Fruit fly (Drosophila melanogaster) whole organism, prepupa: ENCODE results near the gene CG14324.

Source experiments
- Blimp-1 ChIP-seq: fragments of 200-800 bp; sonication (Bioruptor generic); optimal IDR thresholded peaks from 3 replicates; lab custom pipeline; 2017; ENCODE audit warnings: missing biosample characterization, missing genetic modification characterization, mild to moderate bottlenecking, moderate library complexity, missing genetic modification reagents
- CG10669 ChIP-seq: fragments of 200-800 bp; sonication (Bioruptor generic); optimal IDR thresholded peaks from 3 replicates; lab custom pipeline; 2018; ENCODE audit warnings: missing biosample characterization, mild to moderate bottlenecking, missing genetic modification characterization, moderate library complexity
- CG11294 ChIP-seq: fragments of 200-800 bp; sonication (Bioruptor generic); IDR thresholded peaks from 2 replicates; pipeline ENCODE4 v1.3.6; 2022; ENCODE audit warnings: missing biosample characterization, missing genetic modification characterization
- CG1621 ChIP-seq: fragments of 200-800 bp; sonication (Bioruptor generic); optimal IDR thresholded peaks from 3 replicates; lab custom pipeline; 2018; ENCODE audit warnings: missing biosample characterization, mild to moderate bottlenecking, missing genetic modification characterization
- CG16779 ChIP-seq: fragments of 200-800 bp; sonication (Bioruptor generic); optimal IDR thresholded peaks from 3 replicates; lab custom pipeline; 2017; ENCODE audit warnings: missing biosample characterization, mild to moderate bottlenecking, missing genetic modification characterization
- CG31627 ChIP-seq: fragments of 200-800 bp; sonication (Bioruptor generic); optimal IDR thresholded peaks from 3 replicates; lab custom pipeline; 2016; ENCODE audit warnings: missing biosample characterization, missing genetic modification characterization
- CG34406 ChIP-seq: fragments of 200-800 bp; sonication (Bioruptor generic); optimal IDR thresholded peaks from 3 replicates; lab custom pipeline; 2016; ENCODE audit warnings: missing biosample characterization, missing genetic modification characterization
- CG4318 ChIP-seq: fragments of 200-800 bp; sonication (Bioruptor generic); optimal IDR thresholded peaks from 3 replicates; lab custom pipeline; 2017; ENCODE audit warnings: missing biosample characterization, mild to moderate bottlenecking, missing genetic modification characterization
- CG6792 ChIP-seq: fragments of 200-800 bp; sonication (Bioruptor generic); optimal IDR thresholded peaks from 3 replicates; lab custom pipeline; 2016; ENCODE audit warnings: missing biosample characterization, missing genetic modification characterization
- CG6808 ChIP-seq: fragments of 200-800 bp; sonication (Bioruptor generic); optimal IDR thresholded peaks from 3 replicates; lab custom pipeline; 2017; ENCODE audit warnings: missing biosample characterization, missing genetic modification characterization, mild to moderate bottlenecking, moderate library complexity, missing genetic modification reagents
- CG6854 ChIP-seq: fragments of 200-800 bp; sonication (Bioruptor generic); optimal IDR thresholded peaks from 2 replicates; lab custom pipeline; 2017; ENCODE audit warnings: missing biosample characterization, mild to moderate bottlenecking, missing genetic modification characterization
- CG7368 ChIP-seq: fragments of 200-800 bp; sonication (Bioruptor generic); optimal IDR thresholded peaks from 3 replicates; lab custom pipeline; 2016; ENCODE audit warnings: missing biosample characterization, missing genetic modification characterization
- CG8119 ChIP-seq: fragments of 200-800 bp; sonication (Bioruptor generic); IDR thresholded peaks from 3 replicates; pipeline ENCODE4 v1.3.6; 2022; ENCODE audit warnings: missing biosample characterization, missing genetic modification characterization
- Eip75B ChIP-seq: fragments of 200-800 bp; sonication (Bioruptor generic); optimal IDR thresholded peaks from 3 replicates; lab custom pipeline; 2016; ENCODE audit warnings: missing biosample characterization, missing genetic modification characterization
- Eip78C ChIP-seq: fragments of 200-800 bp; sonication (Bioruptor generic); peaks from one replicate; lab custom pipeline; 2016; ENCODE audit warnings: missing biosample characterization, missing genetic modification characterization
- Eip93F ChIP-seq: fragments of 200-800 bp; sonication (Bioruptor generic); optimal IDR thresholded peaks from 2 replicates; lab custom pipeline; 2016; ENCODE audit warnings: missing biosample characterization, mild to moderate bottlenecking, missing genetic modification characterization
- Ets21C ChIP-seq: fragments of 200-800 bp; sonication (Bioruptor generic); optimal IDR thresholded peaks from 3 replicates; lab custom pipeline; 2016; ENCODE audit warnings: missing biosample characterization, missing genetic modification characterization
- Hr38 ChIP-seq: sonication (Bioruptor generic); optimal IDR thresholded peaks from 2 replicates; lab custom pipeline; 2016; ENCODE audit warnings: missing biosample characterization, missing genetic modification characterization
- Met ChIP-seq: fragments of 200-800 bp; sonication (Bioruptor generic); optimal IDR thresholded peaks from 3 replicates; lab custom pipeline; 2016; ENCODE audit warnings: missing biosample characterization, missing genetic modification characterization
- Smox ChIP-seq: fragments of 200-800 bp; sonication (Bioruptor generic); optimal IDR thresholded peaks from 3 replicates; lab custom pipeline; 2016; ENCODE audit warnings: missing biosample characterization, missing genetic modification characterization
- Sox102F ChIP-seq: fragments of 200-800 bp; sonication (Bioruptor generic); optimal IDR thresholded peaks from 2 replicates; lab custom pipeline; 2016; ENCODE audit warnings: missing biosample characterization, mild to moderate bottlenecking, missing genetic modification characterization
- Sox14 ChIP-seq: fragments of 200-800 bp; sonication (Bioruptor generic); optimal IDR thresholded peaks from 3 replicates; lab custom pipeline; 2016; ENCODE audit warnings: missing biosample characterization, missing genetic modification characterization
- achi ChIP-seq: fragments of 200-800 bp; sonication (Bioruptor generic); optimal IDR thresholded peaks from 3 replicates; lab custom pipeline; 2016; ENCODE audit warnings: missing biosample characterization, missing genetic modification characterization
- dac ChIP-seq: fragments of 200-800 bp; sonication (Bioruptor generic); optimal IDR thresholded peaks from 2 replicates; lab custom pipeline; 2017; ENCODE audit warnings: missing biosample characterization, mild to moderate bottlenecking, missing genetic modification characterization
- eg ChIP-seq: fragments of 200-800 bp; sonication (Bioruptor generic); IDR thresholded peaks from 3 replicates; pipeline ENCODE4 v1.3.6; 2022; ENCODE audit warnings: missing biosample characterization, missing genetic modification characterization
- esn ChIP-seq: fragments of 200-800 bp; sonication (Bioruptor generic); optimal IDR thresholded peaks from 2 replicates; lab custom pipeline; 2016; ENCODE audit warnings: missing biosample characterization, mild to moderate bottlenecking, missing genetic modification characterization, moderate library complexity
- fd59A ChIP-seq: fragments of 200-800 bp; sonication (Bioruptor generic); optimal IDR thresholded peaks from 2 replicates; lab custom pipeline; 2017; ENCODE audit warnings: missing biosample characterization, mild to moderate bottlenecking, missing genetic modification characterization, missing genetic modification reagents
- fkh ChIP-seq: fragments of 200-800 bp; sonication (Bioruptor generic); optimal IDR thresholded peaks from 3 replicates; lab custom pipeline; 2017; ENCODE audit warnings: missing biosample characterization, mild to moderate bottlenecking, missing genetic modification characterization, moderate library complexity
- lz ChIP-seq: fragments of 200-800 bp; sonication (Bioruptor generic); optimal IDR thresholded peaks from 3 replicates; lab custom pipeline; 2016; ENCODE audit warnings: missing biosample characterization, missing genetic modification characterization
- net ChIP-seq: fragments of 200-800 bp; sonication (Bioruptor generic); optimal IDR thresholded peaks from 3 replicates; lab custom pipeline; 2016; ENCODE audit warnings: missing biosample characterization, missing genetic modification characterization
- salr ChIP-seq, 2 experiments: fragments of 200-800 bp; sonication (Bioruptor generic); optimal IDR thresholded peaks; 3 replicates each; lab custom pipeline; 2016 to 2018; ENCODE audit warnings: missing biosample characterization in 2 of 2, missing genetic modification characterization in 2 of 2, mild to moderate bottlenecking in 1 of 2
- ss ChIP-seq, 2 experiments: fragments of 200-800 bp; sonication (Bioruptor generic); optimal IDR thresholded peaks; 2 replicates in 1 of 2; 3 replicates in 1 of 2; lab custom pipeline; 2017 to 2018; ENCODE audit warnings: mild to moderate bottlenecking in 2 of 2, missing biosample characterization in 2 of 2, missing genetic modification characterization in 2 of 2, moderate library complexity in 1 of 2
- svp ChIP-seq: fragments of 200-800 bp; sonication (Bioruptor generic); peaks from one replicate; lab custom pipeline; 2016; ENCODE audit warnings: missing biosample characterization, missing genetic modification characterization

Gene CG14324

DNA sequence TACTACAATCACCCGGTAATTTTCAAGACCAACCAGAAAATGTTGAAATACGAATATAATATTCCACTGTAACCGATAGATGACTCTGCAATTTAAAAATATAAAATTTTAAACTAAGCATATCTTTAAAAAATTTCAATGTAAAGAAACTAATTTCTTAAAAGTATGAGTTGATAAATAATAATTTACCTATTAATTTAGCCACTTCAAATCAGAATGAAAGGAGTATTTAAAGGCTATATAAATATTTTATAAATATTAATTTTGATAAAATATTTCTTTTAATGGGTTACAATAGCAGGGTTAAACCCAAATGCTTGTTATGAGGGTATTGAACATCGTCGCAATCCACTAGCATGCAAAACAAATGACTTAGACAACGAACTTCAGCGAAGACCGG lies 6.8 kb downstream of the CG14324 start:
- TF ChIP-seq Eip78C (GFP tag; lab: Kevin White, UChicago) = peak; percentile 45
- TF ChIP-seq eg (GFP tag; lab: Robert Waterston, UW) = no peak

DNA sequence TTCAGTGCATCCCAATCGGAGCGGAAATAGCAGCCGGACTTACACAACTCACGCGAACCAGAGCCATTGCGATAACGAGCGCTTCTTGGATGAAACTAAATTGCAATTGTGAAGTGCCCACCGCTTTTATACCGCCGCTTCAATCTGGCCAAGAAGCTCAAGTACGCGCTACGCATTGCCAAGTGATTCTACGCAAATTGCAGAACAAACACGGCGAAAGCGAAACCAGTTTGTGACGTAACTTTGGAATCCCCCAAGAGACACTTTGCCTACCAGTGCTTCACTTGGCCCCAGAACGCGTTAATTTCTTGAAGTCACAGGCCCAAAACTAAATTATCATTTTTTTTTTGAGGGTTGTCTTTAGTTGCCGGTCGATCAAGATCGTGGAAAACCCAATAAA lies 7.2 kb downstream of the CG14324 start, which contains the start of gene Edg91:
Edg91 (minus strand) TSS at position 101 of the 400 bp plus-strand sequence.
- TF ChIP-seq CG34406 (no peak), fd59A (no peak), Sox14 (GFP tag; lab: Kevin White, UChicago) (no peak), CG6792 (no peak), Eip78C (GFP tag; lab: Kevin White, UChicago) (no peak), fkh (GFP tag; lab: Kevin White, UChicago) (no peak), lz (no peak), CG7368 (GFP tag; lab: Kevin White, UChicago) (no peak), ss (GFP tag; optimal IDR thresholded peaks at IDR 0.05; lab: Kevin White, UChicago) (no peak), eg (GFP tag; lab: Robert Waterston, UW) (no peak), Sox102F (GFP tag; lab: Kevin White, UChicago) (no peak), Eip75B (GFP tag; lab: Kevin White, UChicago) (no peak), CG16779 (tag; lab: Kevin White, UChicago) (no peak), CG6854 (no peak), Blimp-1 (GFP tag; lab: Kevin White, UChicago) (no peak), net (no peak), CG11294 (GFP tag; lab: Robert Waterston, UW) (no peak)
- TF ChIP-seq, all 60 proteins: peak for 0

DNA sequence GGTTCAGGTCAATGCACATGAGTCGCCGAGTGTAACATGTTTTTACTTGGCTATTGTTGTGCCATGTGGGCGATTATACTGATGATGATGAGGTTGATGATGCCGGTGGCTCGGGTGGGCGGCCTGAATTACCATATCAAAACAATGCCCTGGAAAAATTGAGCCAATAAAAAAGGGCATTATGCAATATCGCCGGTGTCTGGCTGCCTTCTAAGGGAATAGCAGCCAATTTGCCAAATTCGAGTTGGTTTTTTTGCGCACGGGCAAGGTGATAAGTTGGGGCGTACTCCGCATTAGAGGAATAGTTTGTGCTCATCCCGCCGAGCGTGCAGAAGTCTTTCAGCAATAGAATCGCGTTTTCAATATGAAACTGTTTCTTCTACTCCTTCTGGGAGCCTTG lies 9.5 kb downstream of the CG14324 start, which contains the start of gene CG14329:
CG14329 (plus strand) TSS at position 301 of the 400 bp plus-strand sequence.
- TF ChIP-seq dac (GFP tag; lab: Kevin White, UChicago) = no peak
- no peak for TF ChIP-seq achi (GFP tag; lab: Kevin White, UChicago)
- TF ChIP-seq Eip93F = no peak
- TF ChIP-seq esn (GFP tag; lab: Kevin White, UChicago) = no peak
- no peak for TF ChIP-seq Smox
- no peak for TF ChIP-seq CG6808 (GFP tag; lab: Kevin White, UChicago)
- TF ChIP-seq CG1621 (tag; lab: Kevin White, UChicago) = no peak
- TF ChIP-seq CG31627 (GFP tag; lab: Kevin White, UChicago) = no peak
- TF ChIP-seq svp (GFP tag; lab: Kevin White, UChicago) = no peak
- no peak for TF ChIP-seq eg (GFP tag; lab: Robert Waterston, UW)
- no peak for TF ChIP-seq CG10669 (GFP tag; lab: Kevin White, UChicago)
- TF ChIP-seq Hr38 (GFP tag; lab: Kevin White, UChicago) = no peak
- no peak for TF ChIP-seq salr (GFP tag; optimal IDR thresholded peaks at IDR 0.05; lab: Kevin White, UChicago)
- no peak for TF ChIP-seq Met (GFP tag; lab: Kevin White, UChicago)

DNA sequence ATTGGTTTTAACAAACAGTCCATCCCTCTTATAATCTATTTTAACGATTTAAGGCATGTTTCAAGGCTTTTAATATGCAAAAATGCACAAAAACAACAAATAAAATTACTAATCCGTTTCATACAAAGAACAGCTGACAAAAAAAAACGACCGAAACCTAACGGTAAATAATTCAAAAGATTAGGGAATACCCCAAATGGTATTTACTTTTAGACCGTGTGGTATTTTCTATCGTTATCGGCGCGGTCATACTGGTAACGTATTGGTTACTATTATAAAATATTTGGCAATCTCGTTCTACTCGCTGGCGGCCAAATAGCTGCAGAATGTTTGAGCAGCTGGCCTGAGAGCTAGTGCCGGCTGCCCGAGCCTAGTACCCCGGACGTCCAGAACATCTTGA lies 12.7 kb downstream of the CG14324 start, which contains the start of gene sll:
sll (plus strand) TSS at position 235 of the 400 bp plus-strand sequence.
- TF ChIP-seq fkh (GFP tag; lab: Kevin White, UChicago) = peak; percentile 77
- TF ChIP-seq CG4318 (GFP tag; lab: Kevin White, UChicago) = no peak
- peak; percentile 33 for TF ChIP-seq Eip78C (GFP tag; lab: Kevin White, UChicago)
- TF ChIP-seq CG8119 = no peak
- no peak for TF ChIP-seq Met (GFP tag; lab: Kevin White, UChicago)

DNA sequence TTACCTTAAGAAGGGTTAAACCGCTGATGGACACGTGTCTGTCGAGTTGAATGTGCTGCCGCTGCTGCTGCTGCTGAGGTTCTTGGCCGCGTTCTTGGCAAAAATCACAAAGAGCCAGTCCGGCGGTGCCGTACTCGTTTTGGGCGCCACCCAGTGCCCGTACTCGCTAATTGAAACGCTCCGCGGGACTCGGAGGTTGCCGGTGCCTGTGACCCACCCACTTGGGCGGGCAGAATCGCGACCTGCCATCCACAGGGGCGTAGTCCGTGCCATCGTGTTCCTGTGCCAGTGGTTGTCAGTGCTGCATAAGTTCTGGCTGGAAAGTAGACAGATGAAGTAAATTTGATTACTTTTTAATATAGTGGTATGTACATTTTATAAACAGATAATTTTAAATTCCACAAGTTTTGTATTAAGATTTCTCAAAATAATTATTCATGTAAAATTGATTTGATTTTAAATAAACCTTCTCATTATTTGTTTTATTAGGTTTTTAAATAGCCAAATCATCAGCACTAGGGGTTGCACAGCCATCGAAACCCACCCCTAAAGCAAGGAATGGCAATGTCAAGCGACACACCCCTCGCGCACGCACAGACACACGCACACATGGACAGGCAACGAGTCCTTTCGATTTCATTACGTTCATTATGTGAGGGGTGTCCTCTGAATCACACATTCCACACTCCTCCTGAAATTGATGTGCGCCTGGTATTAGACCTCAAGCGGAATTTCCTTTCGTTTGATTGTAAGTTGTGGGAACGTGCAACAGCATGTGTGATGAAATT lies 13.5 kb downstream of the CG14324 start:
- TF ChIP-seq ss (GFP tag; optimal IDR thresholded peaks at IDR 0.05; lab: Kevin White, UChicago) (peak; percentile 30 to 36), Eip78C (GFP tag; lab: Kevin White, UChicago) (peak; percentile 9), Ets21C (GFP tag; lab: Kevin White, UChicago) (no peak)
